Fruit fly (Drosophila melanogaster) whole organism, embryonic: ENCODE measurements around the gene Taf2.

Experiments
- Adf1 ChIP-seq: fragments of 200-800 bp; sonication (Bioruptor generic); IDR thresholded peaks from 2 replicates; pipeline ENCODE4 v1.3.6; 2022; ENCODE audit warnings: missing biosample characterization, missing genetic modification characterization
- Antp ChIP-seq: fragments of 200-800 bp; sonication (Bioruptor generic); optimal IDR thresholded peaks from 3 replicates; lab custom pipeline; 2016; ENCODE audit warnings: missing biosample characterization, missing genetic modification characterization
- Asciz ChIP-seq: fragments of 200-800 bp; sonication (Bioruptor generic); optimal IDR thresholded peaks from 2 replicates; lab custom pipeline; 2017; ENCODE audit warnings: missing biosample characterization, mild to moderate bottlenecking, missing genetic modification characterization, missing genetic modification reagents
- Atf6 ChIP-seq: fragments of 200-800 bp; sonication (Bioruptor generic); IDR thresholded peaks from 2 replicates; pipeline ENCODE4 v1.3.6; 2022; ENCODE audit warnings: missing biosample characterization, missing genetic modification characterization
- Awh ChIP-seq: fragments of 200-800 bp; sonication (Bioruptor generic); IDR thresholded peaks from 2 replicates; pipeline ENCODE4, ENCODE4 v1.3.6; 2022; ENCODE audit warnings: missing biosample characterization, missing genetic modification characterization
- C15 ChIP-seq: fragments of 200-800 bp; sonication (Bioruptor generic); IDR thresholded peaks from 3 replicates; pipeline ENCODE4 v1.3.6; 2022; ENCODE audit warnings: missing biosample characterization, missing genetic modification characterization
- CG11723 ChIP-seq: fragments of 200-800 bp; sonication (Bioruptor generic); optimal IDR thresholded peaks from 2 replicates; lab custom pipeline; 2017; ENCODE audit warnings: missing biosample characterization, mild to moderate bottlenecking, missing genetic modification characterization
- CG13894 ChIP-seq: fragments of 200-800 bp; sonication (Bioruptor generic); optimal IDR thresholded peaks from 3 replicates; lab custom pipeline; 2018; ENCODE audit warnings: missing biosample characterization, mild to moderate bottlenecking, missing genetic modification characterization, moderate library complexity
- CG14014 ChIP-seq: fragments of 200-800 bp; sonication (Bioruptor generic); IDR thresholded peaks from 2 replicates; pipeline ENCODE4 v1.3.6; 2022; ENCODE audit warnings: missing biosample characterization, missing genetic modification characterization
- CG14050 ChIP-seq: fragments of 200-800 bp; sonication (Bioruptor generic); IDR thresholded peaks from 3 replicates; pipeline ENCODE4 v1.3.6; 2022; ENCODE audit warnings: missing biosample characterization, missing genetic modification characterization
- CG14860 ChIP-seq: fragments of 200-800 bp; sonication (Bioruptor generic); IDR thresholded peaks from 3 replicates; pipeline ENCODE4 v1.3.6; 2022; ENCODE audit warnings: missing biosample characterization, missing genetic modification characterization; ENCODE audit not compliant: partially characterized antibody
- CG16813 ChIP-seq: fragments of 200-800 bp; sonication (Bioruptor generic); IDR thresholded peaks from 3 replicates; pipeline ENCODE4 v1.3.6; 2022; ENCODE audit warnings: missing biosample characterization, missing genetic modification characterization; ENCODE audit not compliant: partially characterized antibody
- CG34224 ChIP-seq: fragments of 200-800 bp; sonication (Bioruptor generic); IDR thresholded peaks from 3 replicates; pipeline ENCODE4 v1.3.6; 2022; ENCODE audit warnings: missing biosample characterization, missing genetic modification characterization; ENCODE audit not compliant: partially characterized antibody
- CG4617 ChIP-seq: fragments of 200-800 bp; sonication (Bioruptor generic); optimal IDR thresholded peaks from 3 replicates; lab custom pipeline; 2016; ENCODE audit warnings: missing biosample characterization, missing genetic modification characterization, borderline replicate concordance
- CG5180 ChIP-seq: fragments of 200-800 bp; sonication (Bioruptor generic); optimal IDR thresholded peaks from 3 replicates; lab custom pipeline; 2017; ENCODE audit warnings: missing biosample characterization, missing genetic modification characterization, mild to moderate bottlenecking, moderate library complexity, missing genetic modification reagents
- CG6654 ChIP-seq: fragments of 200-800 bp; sonication (Bioruptor generic); optimal IDR thresholded peaks from 2 replicates; lab custom pipeline; 2017; ENCODE audit warnings: missing biosample characterization, mild to moderate bottlenecking, missing genetic modification characterization
- CG6689 ChIP-seq: fragments of 200-800 bp; sonication (Bioruptor generic); IDR thresholded peaks from 2 replicates; pipeline ENCODE4 v1.3.6; 2022; ENCODE audit warnings: missing biosample characterization, missing genetic modification characterization
- CG7556 ChIP-seq: fragments of 200-800 bp; sonication (Bioruptor generic); optimal IDR thresholded peaks from 2 replicates; lab custom pipeline; 2017; ENCODE audit warnings: missing biosample characterization, mild to moderate bottlenecking, missing genetic modification characterization
- CG7963 ChIP-seq: fragments of 200-800 bp; sonication (Bioruptor generic); IDR thresholded peaks from 3 replicates; pipeline ENCODE4 v1.3.6; 2022; ENCODE audit warnings: missing biosample characterization, missing genetic modification characterization; ENCODE audit not compliant: partially characterized antibody
- Dbx ChIP-seq: fragments of 200-800 bp; sonication (Bioruptor generic); IDR thresholded peaks from 3 replicates; pipeline ENCODE4 v1.3.6; 2022; ENCODE audit warnings: missing biosample characterization, missing genetic modification characterization
- Deaf1 ChIP-seq: fragments of 200-800 bp; optimal IDR thresholded peaks from 3 replicates; lab custom pipeline; 2019; ENCODE audit warnings: missing biosample characterization, mild to moderate bottlenecking, missing genetic modification characterization, moderate library complexity
- Doc3 ChIP-seq: fragments of 200-800 bp; sonication (Bioruptor generic); IDR thresholded peaks from 3 replicates; pipeline ENCODE4 v1.3.6; 2022; ENCODE audit warnings: missing biosample characterization, missing genetic modification characterization; ENCODE audit not compliant: partially characterized antibody
- Gug ChIP-seq: fragments of 200-800 bp; sonication (Bioruptor generic); IDR thresholded peaks from 4 replicates; pipeline ENCODE4 v1.3.6; 2022; ENCODE audit warnings: missing biosample characterization, missing genetic modification characterization
- HmgZ ChIP-seq: fragments of 200-800 bp; sonication (Bioruptor generic); optimal IDR thresholded peaks from 2 replicates; lab custom pipeline; 2018; ENCODE audit warnings: missing biosample characterization, mild to moderate bottlenecking, missing genetic modification characterization
- NK7.1 ChIP-seq: fragments of 200-800 bp; sonication (Bioruptor generic); optimal IDR thresholded peaks from 3 replicates; lab custom pipeline; 2016; ENCODE audit warnings: missing biosample characterization, missing genetic modification characterization
- Optix ChIP-seq: fragments of 200-800 bp; sonication (Bioruptor generic); IDR thresholded peaks from 3 replicates; pipeline ENCODE4 v1.3.6; 2022; ENCODE audit warnings: missing biosample characterization, missing genetic modification characterization
- Sry-δ ChIP-seq: fragments of 200-800 bp; sonication (Bioruptor generic); optimal IDR thresholded peaks from 2 replicates; lab custom pipeline; 2016; ENCODE audit warnings: missing biosample characterization, missing genetic modification characterization
- Stat92E ChIP-seq, 3 experiments: fragments of >200 bp in 2 of 3; fragments of 200-800 bp in 1 of 3; sonication (Bioruptor generic) in 1 of 3; optimal IDR thresholded peaks; 2 replicates each; lab custom pipeline; 2017 to 2019; ENCODE audit warnings: missing biosample characterization in 3 of 3, missing genetic modification characterization in 3 of 3, mild to moderate bottlenecking in 1 of 3, moderate library complexity in 1 of 3
- abd-A ChIP-seq: fragments of 200-800 bp; sonication (Bioruptor generic); optimal IDR thresholded peaks from 3 replicates; lab custom pipeline; 2019; ENCODE audit warnings: missing biosample characterization, mild to moderate bottlenecking, missing genetic modification characterization, moderate library complexity
- aop ChIP-seq: fragments of 200-800 bp; sonication (Bioruptor generic); IDR thresholded peaks from 2 replicates; pipeline ENCODE4 v1.3.6; 2022; ENCODE audit warnings: missing biosample characterization, missing genetic modification characterization
- cg ChIP-seq: fragments of 200-800 bp; sonication (Bioruptor generic); optimal IDR thresholded peaks from 3 replicates; lab custom pipeline; 2019; ENCODE audit warnings: missing biosample characterization, mild to moderate bottlenecking, missing genetic modification characterization, moderate library complexity
- chinmo ChIP-seq: fragments of 200-800 bp; sonication (Bioruptor generic); IDR thresholded peaks from 4 replicates; pipeline ENCODE4 v1.3.6; 2022; ENCODE audit warnings: missing biosample characterization, missing genetic modification characterization; ENCODE audit not compliant: partially characterized antibody
- crol ChIP-seq: fragments of 200-800 bp; sonication (Bioruptor generic); IDR thresholded peaks from 2 replicates; pipeline ENCODE4 v1.3.6; 2022; ENCODE audit warnings: missing biosample characterization, missing genetic modification characterization
- crp ChIP-seq, 2 experiments: fragments of 200-800 bp; sonication (Bioruptor generic); optimal IDR thresholded peaks; 2 replicates in 1 of 2; 3 replicates in 1 of 2; lab custom pipeline; 2017; ENCODE audit warnings: missing biosample characterization in 2 of 2, missing genetic modification characterization in 2 of 2, mild to moderate bottlenecking in 1 of 2, moderate library complexity in 1 of 2
- dan ChIP-seq: fragments of 200-800 bp; sonication (Bioruptor generic); IDR thresholded peaks from 2 replicates; pipeline ENCODE4 v1.3.6; 2022; ENCODE audit warnings: missing biosample characterization, missing genetic modification characterization
- ewg ChIP-seq: fragments of 200-800 bp; sonication (Bioruptor generic); optimal IDR thresholded peaks from 3 replicates; lab custom pipeline; 2017; ENCODE audit warnings: mild to moderate bottlenecking, missing biosample characterization, missing genetic modification reagents, missing genetic modification characterization
- gsb-n ChIP-seq: fragments of 200-800 bp; sonication (Bioruptor generic); optimal IDR thresholded peaks from 3 replicates; lab custom pipeline; 2018; ENCODE audit warnings: missing biosample characterization, mild to moderate bottlenecking, missing genetic modification characterization
- insv ChIP-seq, 2 experiments: fragments of 200-800 bp; sonication (Bioruptor generic); optimal IDR thresholded peaks; 3 replicates each; lab custom pipeline; 2016 to 2018; ENCODE audit warnings: missing biosample characterization in 2 of 2, missing genetic modification characterization in 2 of 2
- maf-S ChIP-seq: fragments of 200-800 bp; sonication (Bioruptor generic); optimal IDR thresholded peaks from 2 replicates; lab custom pipeline; 2016; ENCODE audit warnings: missing biosample characterization, missing genetic modification characterization
- pita ChIP-seq: fragments of 200-800 bp; sonication (Bioruptor generic); optimal IDR thresholded peaks from 2 replicates; lab custom pipeline; 2017; ENCODE audit warnings: missing biosample characterization, mild to moderate bottlenecking, missing genetic modification characterization
- psq ChIP-seq: fragments of 200-800 bp; sonication (Bioruptor generic); optimal IDR thresholded peaks from 2 replicates; lab custom pipeline; 2017; ENCODE audit warnings: missing biosample characterization, missing genetic modification characterization
- scrt ChIP-seq: fragments of 200-800 bp; sonication (Bioruptor generic); optimal IDR thresholded peaks from 2 replicates; lab custom pipeline; 2018; ENCODE audit warnings: missing biosample characterization, mild to moderate bottlenecking, missing genetic modification characterization, moderate library complexity
- shn ChIP-seq: fragments of 200-800 bp; sonication (Bioruptor generic); optimal IDR thresholded peaks from 3 replicates; lab custom pipeline; 2016; ENCODE audit warnings: missing biosample characterization, missing genetic modification characterization
- z ChIP-seq: fragments of 200-800 bp; sonication (Bioruptor generic); IDR thresholded peaks from 3 replicates; pipeline ENCODE4 v1.3.6; 2022; ENCODE audit warnings: missing biosample characterization, missing genetic modification characterization
- zfh1 ChIP-seq: fragments of 200-800 bp; sonication (Bioruptor generic); IDR thresholded peaks from 3 replicates; pipeline ENCODE4 v1.3.6; 2022; ENCODE audit warnings: missing biosample characterization, missing genetic modification characterization

Taf2 gene

dm6 chr3L:9888630-9889130 lies at the start of gene Taf2, which contains the start of gene CalpB (continued):
- TF ChIP-seq CG7556 (peak; percentile 91), gsb-n (peak; percentile 91), aop (GFP tag; lab: Robert Waterston, UW) (no peak), CG7963 (GFP tag; lab: Robert Waterston, UW) (no peak), Antp (GFP tag; lab: Kevin White, UChicago) (peak; percentile 18), psq (peak; percentile 38), shn (GFP tag; lab: Kevin White, UChicago) (peak; percentile 54), HmgZ (tag; lab: Kevin White, UChicago) (peak; percentile 67), insv (GFP tag; optimal IDR thresholded peaks at IDR 0.05; lab: Kevin White, UChicago) (peak in 1 of 2 experiments; percentile 4), dan (GFP tag; lab: Robert Waterston, UW) (no peak), Sry-δ (GFP tag; lab: Kevin White, UChicago) (peak; percentile 46), zfh1 (GFP tag; lab: Robert Waterston, UW) (peak; percentile 61; the same call in 1 of the 3 replicates), Stat92E (GFP tag; optimal IDR thresholded peaks at IDR 0.05; lab: Kevin White, UChicago) (peak in 1 of 3 experiments; percentile 79), CG14050 (no peak), C15 (GFP tag; lab: Robert Waterston, UW) (no peak), Atf6 (GFP tag; lab: Robert Waterston, UW) (peak; percentile 82), Optix (0 out of 3 replicates have a peak, but pooled peaks have one; percentile 28), maf-S (GFP tag; lab: Kevin White, UChicago) (no peak), pita (GFP tag; lab: Kevin White, UChicago) (no peak), CG16813 (GFP tag; lab: Robert Waterston, UW) (no peak; the same call in 2 of the 3 replicates), z (GFP tag; lab: Robert Waterston, UW) (no peak), CG6654 (GFP tag; lab: Kevin White, UChicago) (peak; percentile 72), CG14860 (GFP tag; lab: Robert Waterston, UW) (no peak), NK7.1 (GFP tag; lab: Kevin White, UChicago) (no peak), Awh (GFP tag; lab: Robert Waterston, UW) (peak; percentile 81), Asciz (GFP tag; lab: Kevin White, UChicago) (peak; percentile 74), Gug (GFP tag; lab: Robert Waterston, UW) (peak; percentile 47; the same call in 1 of the 4 replicates), cg (GFP tag; lab: Kevin White, UChicago) (no peak), CG11723 (GFP tag; lab: Kevin White, UChicago) (peak; percentile 5), Dbx (GFP tag; lab: Robert Waterston, UW) (peak; percentile 75; the same call in 2 of the 3 replicates), CG34224 (GFP tag; lab: Robert Waterston, UW) (no peak; the same call in 2 of the 3 replicates)

dm6 chr3L:9927169-9927568 lies 38.7 kb upstream of the Taf2 start:
- TF ChIP-seq CG6689 (GFP tag; lab: Robert Waterston, UW) (no peak), ewg (GFP tag; lab: Kevin White, UChicago) (peak; percentile 83), chinmo (0 out of 4 replicates have a peak, but pooled peaks have one; percentile 24), CG4617 (GFP tag; lab: Kevin White, UChicago) (no peak), CG5180 (GFP tag; lab: Kevin White, UChicago) (peak; percentile 92), Deaf1 (tag; lab: Kevin White, UChicago) (peak; percentile 69), crp (GFP tag; optimal IDR thresholded peaks at IDR 0.05; lab: Kevin White, UChicago) (peak in 1 of 2 experiments; percentile 33), CG14014 (GFP tag; lab: Robert Waterston, UW) (no peak), Adf1 (GFP tag; lab: Robert Waterston, UW) (peak; percentile 10; the same call in 1 of the 2 replicates), scrt (GFP tag; lab: Kevin White, UChicago) (peak; percentile 100), Doc3 (GFP tag; lab: Robert Waterston, UW) (no peak), crol (GFP tag; lab: Robert Waterston, UW) (peak; percentile 74), abd-A (peak; percentile 69), CG13894 (tag; lab: Kevin White, UChicago) (peak; percentile 22)
